Fruit fly (Drosophila melanogaster) whole organism: ENCODE results near the gene TrpRS.
A peak's percentile ranks its signal among the peaks of the same experiment; 100 is the strongest.

Source experiments
- CG8478 ChIP-seq: fragments of >200 bp; optimal IDR thresholded peaks from 2 replicates; lab custom pipeline; 2018; ENCODE audit warnings: inconsistent platforms
- Dll ChIP-seq: fragments of >200 bp; optimal IDR thresholded peaks from 2 replicates; lab custom pipeline; 2017
- EcR ChIP-seq, 2 experiments: fragments of >200 bp; optimal IDR thresholded peaks; 2 replicates each; lab custom pipeline; 2017; ENCODE audit warnings: missing biosample characterization in 2 of 2, missing genetic modification characterization in 2 of 2, missing genetic modification reagents in 2 of 2
- pan ChIP-seq: fragments of >200 bp; optimal IDR thresholded peaks from 2 replicates; lab custom pipeline; 2017
- psq ChIP-seq: fragments of >200 bp; optimal IDR thresholded peaks from 2 replicates; lab custom pipeline; 2017
- usp ChIP-seq: fragments of >200 bp; optimal IDR thresholded peaks from 2 replicates; lab custom pipeline; 2017; ENCODE audit warnings: missing biosample characterization, missing genetic modification characterization, mixed read lengths

The TrpRS gene

DNA sequence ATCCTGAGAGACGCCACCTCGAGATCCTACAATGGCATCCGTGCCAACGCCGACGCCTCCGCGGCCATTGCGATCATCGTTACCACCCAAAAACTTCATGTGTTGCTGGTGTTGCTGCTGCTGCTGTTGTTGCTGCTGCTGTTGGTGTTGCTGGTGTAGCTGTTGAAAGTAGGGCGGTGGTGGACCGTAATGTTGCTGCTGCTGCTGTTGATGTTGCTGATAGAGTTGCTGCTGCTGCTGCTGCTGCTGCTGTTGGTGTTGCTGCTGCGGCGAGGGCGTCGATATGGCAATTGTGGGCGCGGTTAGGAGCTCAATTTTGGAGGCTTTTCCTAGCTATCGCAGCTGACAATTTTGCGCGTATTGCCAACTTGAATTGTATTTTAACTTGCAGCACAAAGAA is 32.9 kb downstream of the TrpRS start:
- TF ChIP-seq psq (lab: Kevin White, UChicago) = no peak
- TF ChIP-seq CG8478 (lab: Kevin White, UChicago) = no peak
- TF ChIP-seq EcR (GFP tag; optimal IDR thresholded peaks at IDR 0.05; lab: Kevin White, UChicago) = no peak
- no peak for TF ChIP-seq Dll
- no peak for TF ChIP-seq pan (lab: Kevin White, UChicago)
- TF ChIP-seq usp (GFP tag; lab: Kevin White, UChicago) = no peak

DNA sequence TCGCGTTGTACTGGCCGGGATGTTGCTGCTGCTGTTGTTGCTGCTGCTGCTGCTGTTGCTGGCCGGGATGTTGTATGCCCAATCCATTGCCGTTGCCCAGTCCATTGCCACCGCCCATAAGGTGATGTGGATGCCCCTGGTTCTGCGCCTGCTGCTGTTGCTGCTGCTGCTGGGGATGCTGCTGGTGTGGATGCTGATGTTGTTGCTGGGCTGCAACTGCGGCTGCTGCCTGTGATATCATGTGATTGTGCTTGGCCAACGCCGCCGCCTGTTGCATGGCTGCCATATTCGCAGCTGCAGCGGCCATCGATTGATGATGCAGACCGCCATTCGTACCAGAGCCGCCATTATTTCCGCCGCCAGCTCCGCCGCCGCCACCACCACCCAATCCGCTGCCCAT is 34.4 kb downstream of the TrpRS start:
- no peak for TF ChIP-seq pan (lab: Kevin White, UChicago)
- no peak for TF ChIP-seq EcR (GFP tag; optimal IDR thresholded peaks at IDR 0.05; lab: Kevin White, UChicago)
- TF ChIP-seq psq (lab: Kevin White, UChicago) = no peak
- no peak for TF ChIP-seq Dll
- TF ChIP-seq usp (GFP tag; lab: Kevin White, UChicago) = no peak
- TF ChIP-seq CG8478 (lab: Kevin White, UChicago) = no peak

DNA sequence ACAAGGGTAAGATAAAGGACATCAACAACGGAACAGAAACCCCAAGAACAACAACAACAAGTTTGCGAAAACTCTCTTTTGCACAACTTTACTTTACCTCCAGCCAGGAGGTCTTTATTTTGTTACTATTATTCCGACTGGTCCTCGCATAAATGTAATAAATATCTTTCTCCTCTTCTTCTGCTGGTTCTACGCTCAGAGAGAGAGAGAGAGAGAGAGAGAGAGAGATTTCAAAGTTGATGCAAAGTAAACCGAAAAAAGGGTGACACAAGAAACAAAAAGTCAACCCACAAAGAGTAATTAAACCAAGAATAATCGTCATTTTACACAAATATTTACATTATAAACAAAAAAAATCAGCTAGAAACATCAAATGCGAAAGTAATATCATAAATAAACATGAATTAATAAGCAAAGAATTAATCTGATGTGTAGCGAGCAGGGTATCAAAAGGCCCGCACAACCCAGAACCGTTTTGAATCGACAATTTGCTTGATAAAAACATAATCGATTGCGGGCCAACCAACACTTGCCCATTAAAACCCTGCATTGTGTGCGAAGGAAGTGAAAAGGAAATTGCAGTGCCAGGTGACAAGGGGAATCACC is 36.6 kb downstream of the TrpRS start:
- TF ChIP-seq usp (GFP tag; lab: Kevin White, UChicago) = no peak
- no peak for TF ChIP-seq CG8478 (lab: Kevin White, UChicago)
- no peak for TF ChIP-seq Dll
- no peak for TF ChIP-seq psq (lab: Kevin White, UChicago)
- TF ChIP-seq pan (lab: Kevin White, UChicago) = no peak
- no peak for TF ChIP-seq EcR (GFP tag; optimal IDR thresholded peaks at IDR 0.05; lab: Kevin White, UChicago)

DNA sequence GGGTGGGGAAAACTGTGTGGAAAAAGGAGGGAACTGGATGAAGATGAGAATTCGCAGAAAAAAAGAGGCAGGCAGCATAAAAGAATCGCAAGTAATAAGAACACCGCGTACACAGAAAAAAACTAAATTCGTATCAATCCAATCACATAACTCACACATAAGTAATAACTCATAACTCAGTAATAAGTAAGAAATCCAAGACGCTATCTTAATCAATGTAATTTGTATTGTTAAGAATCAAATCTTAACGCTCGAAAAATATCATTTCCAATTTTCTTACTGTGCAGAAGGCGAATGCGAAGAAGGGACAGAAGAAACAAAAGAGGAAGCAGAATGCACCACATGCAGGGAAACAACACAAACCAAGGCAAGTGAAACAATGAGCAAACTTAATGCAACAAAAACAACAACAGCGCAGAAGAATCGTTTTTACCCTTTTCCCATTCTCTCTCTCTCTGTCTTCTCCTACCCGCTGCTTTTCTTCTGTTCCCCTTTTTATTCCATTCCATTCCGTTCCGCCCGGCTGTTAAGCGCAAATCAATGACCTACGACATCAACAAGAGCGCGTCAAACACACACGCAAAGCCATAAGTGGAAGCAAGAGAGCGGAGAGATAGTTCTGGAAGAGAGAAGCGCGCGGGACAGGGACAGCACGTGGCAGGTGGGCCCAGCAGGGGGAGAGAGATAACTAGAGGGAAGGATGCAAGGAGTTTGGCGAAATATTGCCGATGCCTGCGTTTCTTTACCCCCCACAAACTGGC is 37.4 kb downstream of the TrpRS start:
- TF ChIP-seq CG8478 (lab: Kevin White, UChicago) (no peak), EcR (GFP tag; optimal IDR thresholded peaks at IDR 0.05; lab: Kevin White, UChicago) (peak; percentile 18 to 84), usp (GFP tag; lab: Kevin White, UChicago) (no peak), psq (lab: Kevin White, UChicago) (peak; percentile 35), Dll (peak; percentile 54), pan (lab: Kevin White, UChicago) (no peak)

DNA sequence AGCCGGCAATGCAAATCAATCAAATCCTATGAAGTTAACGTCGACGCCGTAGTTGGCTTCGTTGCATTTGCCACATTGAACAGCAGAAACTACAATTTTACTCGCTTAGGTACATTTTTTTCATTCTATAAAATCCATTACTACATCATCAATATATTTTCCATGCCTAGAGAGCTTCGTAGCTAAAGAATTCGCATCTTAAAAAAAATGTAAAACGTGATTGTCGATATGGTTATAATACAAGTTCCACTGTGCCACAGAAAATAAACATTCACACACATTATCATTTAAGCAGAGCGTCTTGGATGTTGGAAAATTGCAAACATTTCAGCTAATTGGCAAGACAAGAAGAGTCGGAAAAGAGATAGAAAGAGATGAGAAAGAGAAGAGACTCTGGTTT is 38.8 kb downstream of the TrpRS start:
- no peak for TF ChIP-seq Dll
- no peak for TF ChIP-seq psq (lab: Kevin White, UChicago)
- no peak for TF ChIP-seq pan (lab: Kevin White, UChicago)
- no peak for TF ChIP-seq CG8478 (lab: Kevin White, UChicago)
- no peak for TF ChIP-seq usp (GFP tag; lab: Kevin White, UChicago)
- no peak for TF ChIP-seq EcR (GFP tag; optimal IDR thresholded peaks at IDR 0.05; lab: Kevin White, UChicago)

DNA sequence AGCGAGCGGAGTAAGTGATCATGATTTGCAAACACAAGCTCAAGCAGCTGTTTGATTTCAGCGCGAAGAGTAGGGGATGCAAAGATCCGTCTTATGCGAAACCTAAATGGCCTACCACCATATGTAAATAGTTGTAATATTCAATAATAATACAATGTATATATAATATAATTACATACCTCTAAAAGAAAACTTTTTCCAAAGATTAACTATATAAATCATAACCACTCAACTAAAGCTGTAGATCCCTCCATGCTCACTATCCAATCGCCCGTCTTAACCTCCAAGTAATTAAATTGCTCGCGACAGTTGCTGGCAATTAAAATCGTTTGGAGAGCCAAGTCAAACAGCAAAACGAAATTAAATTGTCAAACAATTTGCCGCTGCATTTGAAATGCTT is 39.4 kb downstream of the TrpRS start:
- TF ChIP-seq Dll (no peak), psq (lab: Kevin White, UChicago) (no peak)

DNA sequence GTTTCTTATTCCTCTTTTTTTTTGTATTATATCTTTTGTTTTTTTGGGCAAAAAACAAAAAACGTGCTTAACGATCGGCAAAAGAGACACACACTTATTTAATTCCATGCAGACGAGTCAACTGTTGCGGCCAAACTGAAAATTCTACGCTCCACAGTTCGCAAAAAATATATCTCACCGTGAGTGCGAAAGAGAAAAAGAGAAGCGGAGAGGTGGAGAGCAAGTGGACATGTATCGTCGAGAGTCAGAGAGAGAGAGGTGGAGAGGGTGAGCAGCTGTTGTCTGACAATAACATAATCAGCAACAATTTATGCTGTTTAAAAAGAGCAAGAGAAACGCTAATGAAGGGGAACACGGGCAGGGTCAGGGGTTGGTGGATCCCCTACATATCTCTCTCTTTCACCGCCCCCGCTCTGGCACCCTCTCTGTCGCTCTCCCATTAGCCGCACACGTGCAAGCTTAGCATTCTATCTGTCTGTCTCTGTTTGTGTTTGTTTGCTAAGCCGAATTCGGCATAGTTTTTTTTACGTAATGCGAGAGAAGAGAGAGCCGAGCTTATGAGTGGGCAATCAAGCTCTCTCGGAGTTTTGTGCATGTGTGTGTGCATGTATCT is 39.9 kb downstream of the TrpRS start:
- TF ChIP-seq CG8478 (lab: Kevin White, UChicago) (peak; percentile 13), Dll (peak; percentile 79), psq (lab: Kevin White, UChicago) (no peak)

DNA sequence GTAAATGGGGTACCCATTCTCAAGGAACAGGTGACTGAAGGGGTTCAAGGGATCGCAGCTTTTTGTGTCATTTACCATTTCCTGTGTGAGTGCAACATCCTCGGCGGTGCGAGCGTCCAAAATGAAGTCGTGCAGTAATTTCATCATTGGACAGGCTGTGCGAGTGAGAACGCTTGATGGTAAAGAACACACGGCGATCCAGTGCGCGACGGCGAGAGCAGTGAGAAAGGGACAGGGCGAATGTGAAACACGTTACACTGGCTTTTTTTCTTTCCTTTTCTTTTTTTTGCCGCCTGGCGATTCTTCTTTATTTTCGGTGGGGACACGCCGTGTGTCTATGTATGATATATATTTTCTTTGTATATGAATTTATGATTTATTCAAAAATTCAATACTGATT is 40.6 kb downstream of the TrpRS start:
- no peak for TF ChIP-seq usp (GFP tag; lab: Kevin White, UChicago)
- no peak for TF ChIP-seq Dll
- no peak for TF ChIP-seq pan (lab: Kevin White, UChicago)
- TF ChIP-seq CG8478 (lab: Kevin White, UChicago) = no peak
- TF ChIP-seq EcR (GFP tag; optimal IDR thresholded peaks at IDR 0.05; lab: Kevin White, UChicago) = no peak
- no peak for TF ChIP-seq psq (lab: Kevin White, UChicago)

DNA sequence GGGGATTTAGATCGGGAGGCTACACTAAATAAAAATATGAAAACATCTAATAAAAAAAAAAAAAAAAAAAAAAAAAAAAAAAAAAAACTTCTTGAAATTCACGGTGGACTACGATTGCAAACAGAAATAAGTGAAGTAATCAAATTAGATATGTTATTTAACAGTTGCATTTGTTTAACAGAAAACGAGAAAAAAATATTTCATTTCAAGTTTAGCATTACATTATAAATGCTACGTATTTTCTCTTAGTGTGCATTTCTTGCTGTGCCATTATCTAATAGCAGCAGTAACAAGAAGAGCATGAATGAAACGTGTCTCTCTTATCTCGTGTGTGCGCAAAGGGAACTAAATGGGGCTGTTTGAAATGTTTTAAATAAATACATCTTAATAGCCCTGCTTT is 41.9 kb downstream of the TrpRS start:
- no peak for TF ChIP-seq CG8478 (lab: Kevin White, UChicago)
- TF ChIP-seq usp (GFP tag; lab: Kevin White, UChicago) = no peak
- no peak for TF ChIP-seq psq (lab: Kevin White, UChicago)
- no peak for TF ChIP-seq EcR (GFP tag; optimal IDR thresholded peaks at IDR 0.05; lab: Kevin White, UChicago)
- TF ChIP-seq Dll = no peak
- no peak for TF ChIP-seq pan (lab: Kevin White, UChicago)

DNA sequence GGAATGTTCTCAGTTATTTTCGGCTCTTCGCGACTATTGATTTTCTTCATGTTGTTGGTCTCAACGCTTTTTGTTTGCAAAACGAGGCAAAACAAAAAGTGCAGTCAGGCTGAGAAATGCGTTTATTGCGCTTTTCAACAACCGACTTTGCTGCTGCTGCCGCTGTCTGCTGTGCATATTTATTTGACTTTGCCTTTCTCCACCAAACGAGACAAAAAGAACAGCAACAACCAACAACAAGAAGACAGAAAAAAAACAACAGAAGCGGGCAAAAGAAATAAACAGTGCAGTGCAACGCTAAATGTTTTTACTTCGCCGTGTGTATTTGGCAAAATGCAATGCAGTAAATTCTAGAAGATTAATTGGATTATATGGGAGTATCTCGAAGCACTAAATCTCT is 44.3 kb downstream of the TrpRS start:
- no peak for TF ChIP-seq psq (lab: Kevin White, UChicago)
- TF ChIP-seq CG8478 (lab: Kevin White, UChicago) = no peak
- TF ChIP-seq pan (lab: Kevin White, UChicago) = no peak
- no peak for TF ChIP-seq EcR (GFP tag; optimal IDR thresholded peaks at IDR 0.05; lab: Kevin White, UChicago)
- TF ChIP-seq Dll = no peak
- TF ChIP-seq usp (GFP tag; lab: Kevin White, UChicago) = no peak

DNA sequence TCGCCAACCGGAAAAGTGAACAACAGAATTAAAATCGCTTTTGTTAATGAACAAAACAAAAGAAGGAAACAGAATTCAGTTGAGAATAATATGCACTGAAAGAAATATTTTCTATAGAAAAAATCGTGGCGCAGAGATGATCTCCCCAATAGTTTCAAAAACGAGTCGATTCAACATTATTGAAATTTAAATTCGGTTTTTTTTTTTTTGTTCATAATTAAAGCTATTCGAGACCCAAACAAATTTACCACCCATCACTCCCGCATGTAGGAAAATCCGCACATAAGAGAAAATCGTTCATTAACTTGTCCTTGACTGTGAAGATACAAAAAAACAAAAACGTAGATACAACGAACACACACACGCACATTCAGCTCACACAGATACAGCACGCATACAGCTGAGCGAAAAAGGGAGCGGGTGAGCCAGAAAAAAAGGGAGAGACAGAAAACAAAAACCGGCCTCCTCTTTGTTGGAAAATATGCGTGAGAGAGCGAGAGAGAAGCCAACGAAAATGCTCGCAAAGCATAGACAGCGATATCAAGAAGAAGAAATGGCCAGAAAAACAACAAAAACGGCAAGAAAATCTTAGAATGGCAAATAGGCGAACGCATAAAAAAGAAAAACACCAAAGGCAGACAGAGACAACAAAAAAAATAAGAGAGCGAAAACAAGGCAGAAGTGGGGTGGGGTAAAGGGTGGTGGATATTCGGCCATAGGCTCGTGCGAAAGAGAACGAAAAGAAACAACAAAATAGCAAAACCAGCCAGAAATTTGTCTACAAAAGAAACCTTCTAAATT is 46.4 kb downstream of the TrpRS start:
- TF ChIP-seq Dll (no peak), psq (lab: Kevin White, UChicago) (no peak)
